Worm (Caenorhabditis elegans) whole organism, L3 larva: Measurements from ENCODE around the gene Y9C12A.1.

Experiments
- ama-1 ChIP-seq: fragments of 150-350 bp; optimal IDR thresholded peaks from 2 replicates; lab custom pipeline; 2018
- ceh-16 ChIP-seq: sonication (generic microtip); optimal IDR thresholded peaks from 2 replicates; lab custom pipeline; 2017; ENCODE audit warnings: missing biosample characterization, missing genetic modification characterization
- elt-2 ChIP-seq: sonication (generic microtip); optimal IDR thresholded peaks from 2 replicates; lab custom pipeline; 2016; ENCODE audit warnings: missing genetic modification reagents, mild to moderate bottlenecking, missing genetic modification characterization, missing compliant biosample characterization
- lsy-12 ChIP-seq: sonication (generic microtip); optimal IDR thresholded peaks from 2 replicates; lab custom pipeline; 2016; ENCODE audit warnings: mild to moderate bottlenecking, missing genetic modification characterization, missing compliant biosample characterization
- mdl-1 ChIP-seq: fragments of 150-350 bp; optimal IDR thresholded peaks from 2 replicates; lab custom pipeline; 2014; ENCODE audit warnings: missing biosample characterization, missing genetic modification characterization
- nhr-11 ChIP-seq: fragments of 150-350 bp; optimal IDR thresholded peaks from 2 replicates; lab custom pipeline; 2014; ENCODE audit warnings: missing biosample characterization, missing genetic modification characterization
- nhr-67 ChIP-seq: fragments of 150-350 bp; optimal IDR thresholded peaks from 2 replicates; lab custom pipeline; 2014; ENCODE audit warnings: missing biosample characterization, missing genetic modification characterization
- pha-4 ChIP-seq: fragments of 150-350 bp; optimal IDR thresholded peaks from 2 replicates; lab custom pipeline; 2014; ENCODE audit warnings: missing biosample characterization, missing genetic modification reagents, missing genetic modification characterization
- pqm-1 ChIP-seq: fragments of 150-350 bp; optimal IDR thresholded peaks from 2 replicates; lab custom pipeline; 2017; ENCODE audit warnings: missing biosample characterization, missing genetic modification characterization, inconsistent platforms
- snpc-4 ChIP-seq: fragments of 150-350 bp; optimal IDR thresholded peaks from 2 replicates; lab custom pipeline; 2014; ENCODE audit warnings: missing biosample characterization, missing genetic modification characterization
- unc-39 ChIP-seq: sonication (generic microtip); optimal IDR thresholded peaks from 4 replicates; lab custom pipeline; 2017; ENCODE audit warnings: missing biosample characterization, missing genetic modification characterization
- ztf-11 ChIP-seq: fragments of 150-350 bp; optimal IDR thresholded peaks from 2 replicates; lab custom pipeline; 2014; ENCODE audit warnings: missing biosample characterization, missing genetic modification characterization

The Y9C12A.1 gene

ce11 chrX:646493-646892 lies 36.1 kb downstream of the Y9C12A.1 start:
- TF ChIP-seq mdl-1 (tag; lab: Kevin White, UChicago) (no peak), pha-4 (tag; lab: Kevin White, UChicago) (peak; percentile 8), elt-2 (tag; lab: Kevin White, UChicago) (peak; percentile 80), nhr-67 (tag; lab: Kevin White, UChicago) (no peak), pqm-1 (peak; percentile 65)

- TF ChIP-seq elt-2 (tag; lab: Kevin White, UChicago), result peak; percentile 90
- TF ChIP-seq pqm-1, result peak; percentile 58
- TF ChIP-seq nhr-67 (tag; lab: Kevin White, UChicago), result no peak
Observed at ce11 chrX:645589-645988, 37.0 kb downstream of the Y9C12A.1 start.

- TF ChIP-seq ceh-16 (tag; lab: Kevin White, UChicago) (no peak), elt-2 (tag; lab: Kevin White, UChicago) (peak; percentile 50)
Observed at ce11 chrX:642817-643216, 39.8 kb downstream of the Y9C12A.1 start.

ce11 chrX:641440-641839 lies 41.2 kb downstream of the Y9C12A.1 start, which contains the start of gene M6.11:
M6.11 (minus strand) TSS chrX:641540.
- TF ChIP-seq ama-1 (lab: Kevin White, UChicago), result no peak
- TF ChIP-seq unc-39 (tag; lab: Kevin White, UChicago), result no peak
- no peak for TF ChIP-seq nhr-11 (tag; lab: Kevin White, UChicago)
- TF ChIP-seq snpc-4 (tag; lab: Kevin White, UChicago), result no peak

- TF ChIP-seq ztf-11 (tag; lab: Kevin White, UChicago) (no peak), elt-2 (tag; lab: Kevin White, UChicago) (peak; percentile 63), lsy-12 (tag; lab: Kevin White, UChicago) (no peak)
Observed at ce11 chrX:637588-637987, 45.0 kb downstream of the Y9C12A.1 start.

ce11 chrX:636893-637292 lies 45.7 kb downstream of the Y9C12A.1 start, which contains the start of gene pha-2:
pha-2 (minus strand) TSS chrX:636993.
- no peak for TF ChIP-seq ama-1 (lab: Kevin White, UChicago)
- TF ChIP-seq, all 47 proteins: peak for 0
